Worm (Caenorhabditis elegans) whole organism, young adult: ENCODE data around the gene sra-30.

ENCODE experiments used
- B0019.2 ChIP-seq: fragments of 200-800 bp; sonication (Bioruptor generic); conservative IDR thresholded peaks from 2 replicates; pipeline ENCODE4 v1.3.6; 2022; ENCODE audit warnings: missing genetic modification reagents, missing genetic modification characterization, missing compliant biosample characterization
- B0261.1 ChIP-seq: sonication (generic microtip); optimal IDR thresholded peaks from 2 replicates; lab custom pipeline; 2016; ENCODE audit warnings: mild to moderate bottlenecking, missing genetic modification characterization, moderate library complexity, missing compliant biosample characterization
- D2030.7 ChIP-seq: fragments of 200-800 bp; sonication (Bioruptor generic); IDR thresholded peaks from 2 replicates; pipeline ENCODE4 v1.3.6; 2022; ENCODE audit warnings: missing genetic modification reagents, missing genetic modification characterization, missing compliant biosample characterization
- F49E8.2 ChIP-seq: sonication (generic microtip); optimal IDR thresholded peaks from 3 replicates; lab custom pipeline; 2017; ENCODE audit warnings: missing genetic modification characterization, mild to moderate bottlenecking, missing compliant biosample characterization, antibody characterized with exemption, moderate library complexity; ENCODE audit not compliant: insufficient read depth
- K11D2.4 ChIP-seq: fragments of 200-800 bp; sonication (Bioruptor generic); IDR thresholded peaks from 2 replicates; pipeline ENCODE4 v1.3.6; 2022; ENCODE audit warnings: missing genetic modification reagents, missing genetic modification characterization, missing compliant biosample characterization
- T26A5.8 ChIP-seq: sonication (generic microtip); optimal IDR thresholded peaks from 2 replicates; lab custom pipeline; 2016; ENCODE audit warnings: missing genetic modification characterization, missing compliant biosample characterization
- Y56A3A.18 ChIP-seq: fragments of 200-800 bp; sonication (Bioruptor generic); IDR thresholded peaks from 2 replicates; pipeline ENCODE4 v1.3.6; 2022; ENCODE audit warnings: missing genetic modification reagents, missing genetic modification characterization, missing compliant biosample characterization
- ZK185.1 ChIP-seq: sonication (generic microtip); optimal IDR thresholded peaks from 2 replicates; lab custom pipeline; 2016; ENCODE audit warnings: mild to moderate bottlenecking, missing genetic modification characterization, missing compliant biosample characterization; ENCODE audit not compliant: poor library complexity, severe bottlenecking
- aptf-3 ChIP-seq: fragments of 200-800 bp; sonication (Bioruptor generic); IDR thresholded peaks from 2 replicates; pipeline ENCODE4 v1.3.6; 2022; ENCODE audit warnings: missing genetic modification characterization, missing compliant biosample characterization
- attf-6 ChIP-seq: fragments of 200-800 bp; sonication (Bioruptor generic); IDR thresholded peaks from 2 replicates; pipeline ENCODE4 v1.3.6; 2022; ENCODE audit warnings: missing genetic modification reagents, missing genetic modification characterization, missing compliant biosample characterization
- ceh-100 ChIP-seq: fragments of 200-800 bp; sonication (Bioruptor generic); IDR thresholded peaks from 2 replicates; pipeline ENCODE4 v1.3.6; 2022; ENCODE audit warnings: missing genetic modification reagents, missing genetic modification characterization, missing compliant biosample characterization
- dpff-1 ChIP-seq: sonication (generic microtip); optimal IDR thresholded peaks from 2 replicates; lab custom pipeline; 2017; ENCODE audit warnings: mild to moderate bottlenecking, missing genetic modification characterization, missing compliant biosample characterization
- efl-1 ChIP-seq: fragments of 150-350 bp; optimal IDR thresholded peaks from 2 replicates; lab custom pipeline; 2014; ENCODE audit warnings: missing biosample characterization, missing genetic modification reagents, missing genetic modification characterization
- hmg-1.2 ChIP-seq: fragments of 200-800 bp; sonication (Bioruptor generic); IDR thresholded peaks from 2 replicates; pipeline ENCODE4 v1.3.6; 2022; ENCODE audit warnings: missing genetic modification reagents, missing genetic modification characterization, missing compliant biosample characterization
- hsf-1 ChIP-seq: fragments of 200-800 bp; sonication (Bioruptor generic); IDR thresholded peaks from 2 replicates; pipeline ENCODE4 v1.3.6; 2022; ENCODE audit warnings: missing genetic modification reagents, missing genetic modification characterization, missing compliant biosample characterization
- let-526 ChIP-seq: fragments of 200-800 bp; sonication (Bioruptor generic); IDR thresholded peaks from 2 replicates; pipeline ENCODE4 v1.3.6; 2022; ENCODE audit warnings: missing genetic modification reagents, missing genetic modification characterization, missing compliant biosample characterization
- lin-35 ChIP-seq, 3 experiments: fragments of 150-350 bp in 2 of 3; sonication (generic microtip) in 1 of 3; optimal IDR thresholded peaks; 2 replicates each; lab custom pipeline; 2014 to 2018; ENCODE audit warnings: missing biosample characterization in 3 of 3, missing genetic modification characterization in 3 of 3, missing genetic modification reagents in 3 of 3
- lin-54 ChIP-seq: fragments of 200-800 bp; sonication (Bioruptor generic); optimal IDR thresholded peaks from 2 replicates; lab custom pipeline; 2018; ENCODE audit warnings: mild to moderate bottlenecking, missing genetic modification characterization, missing compliant biosample characterization
- lsl-1 ChIP-seq: fragments of 200-800 bp; sonication (Bioruptor generic); optimal IDR thresholded peaks from 2 replicates; lab custom pipeline; 2018; ENCODE audit warnings: mild to moderate bottlenecking, missing genetic modification characterization, moderate library complexity, missing compliant biosample characterization
- nhr-120 ChIP-seq: fragments of 200-800 bp; sonication (Bioruptor generic); IDR thresholded peaks from 2 replicates; pipeline ENCODE4 v1.3.6; 2022; ENCODE audit warnings: missing genetic modification characterization, missing compliant biosample characterization
- nhr-80 ChIP-seq: sonication (generic microtip); optimal IDR thresholded peaks from 2 replicates; lab custom pipeline; 2016; ENCODE audit warnings: missing genetic modification characterization, missing compliant biosample characterization
- pbrm-1 ChIP-seq: fragments of 200-800 bp; sonication (Bioruptor generic); IDR thresholded peaks from 2 replicates; pipeline ENCODE4 v1.3.6; 2022; ENCODE audit warnings: missing genetic modification reagents, missing genetic modification characterization, missing compliant biosample characterization
- rcor-1 ChIP-seq: fragments of 200-800 bp; sonication (Bioruptor generic); IDR thresholded peaks from 2 replicates; pipeline ENCODE4 v1.3.6; 2022; ENCODE audit warnings: missing genetic modification reagents, missing genetic modification characterization, missing compliant biosample characterization
- rpc-1 ChIP-seq, 2 experiments: fragments of 150-350 bp in 1 of 2; sonication (generic microtip) in 1 of 2; optimal IDR thresholded peaks; 2 replicates each; lab custom pipeline; 2014 to 2018; ENCODE audit warnings: missing biosample characterization in 1 of 2, missing genetic modification characterization in 1 of 2, missing genetic modification reagents in 1 of 2, missing genotype in 1 of 2
- sea-2 ChIP-seq: fragments of 200-800 bp; sonication (Bioruptor generic); IDR thresholded peaks from 2 replicates; pipeline ENCODE4 v1.3.6; 2022; ENCODE audit warnings: missing genetic modification characterization, missing compliant biosample characterization
- snpc-1.1 ChIP-seq: sonication (generic microtip); optimal IDR thresholded peaks from 2 replicates; lab custom pipeline; 2017; ENCODE audit warnings: missing genetic modification characterization, mild to moderate bottlenecking, missing compliant biosample characterization, antibody characterized with exemption, moderate library complexity, missing genotype, missing genetic modification reagents; ENCODE audit not compliant: insufficient read depth
- snpc-1.3 ChIP-seq: sonication (generic microtip); optimal IDR thresholded peaks from 2 replicates; lab custom pipeline; 2017; ENCODE audit warnings: missing genetic modification characterization, mild to moderate bottlenecking, missing compliant biosample characterization, antibody characterized with exemption, moderate library complexity, missing genotype, missing genetic modification reagents; ENCODE audit not compliant: insufficient read depth
- snpc-3.4 ChIP-seq: sonication (generic microtip); optimal IDR thresholded peaks from 2 replicates; lab custom pipeline; 2017; ENCODE audit warnings: missing genetic modification characterization, mild to moderate bottlenecking, missing compliant biosample characterization, antibody characterized with exemption, moderate library complexity, missing genotype, missing genetic modification reagents
- snpc-4 ChIP-seq, 5 experiments: fragments of 150-350 bp in 1 of 5; sonication (generic microtip) in 4 of 5; optimal IDR thresholded peaks; 2 replicates each; lab custom pipeline; 2014 to 2018; ENCODE audit warnings: missing genetic modification characterization in 5 of 5, missing biosample characterization in 3 of 5, antibody characterized with exemption in 2 of 5, mild to moderate bottlenecking in 2 of 5, missing compliant biosample characterization in 2 of 5, missing genotype in 2 of 5, moderate library complexity in 2 of 5, missing genetic modification reagents in 1 of 5
- tbp1 ChIP-seq: fragments of 200-800 bp; sonication (Bioruptor generic); optimal IDR thresholded peaks from 2 replicates; lab custom pipeline; 2018; ENCODE audit warnings: mild to moderate bottlenecking, missing genetic modification characterization, missing compliant biosample characterization
- unc-130 ChIP-seq: sonication (generic microtip); optimal IDR thresholded peaks from 2 replicates; lab custom pipeline; 2016; ENCODE audit warnings: missing genetic modification reagents, missing genetic modification characterization, missing compliant biosample characterization
- unc-62 ChIP-seq: fragments of 150-350 bp; optimal IDR thresholded peaks from 2 replicates; lab custom pipeline; 2014; ENCODE audit warnings: missing biosample characterization, missing genetic modification reagents, missing genetic modification characterization
- zfh-2 ChIP-seq: fragments of 200-800 bp; sonication (Bioruptor generic); conservative IDR thresholded peaks from 2 replicates; pipeline ENCODE4 v1.3.6; 2022; ENCODE audit warnings: missing genetic modification reagents, missing genetic modification characterization, missing compliant biosample characterization
- ztf-6 ChIP-seq: fragments of 200-800 bp; sonication (Bioruptor generic); IDR thresholded peaks from 2 replicates; pipeline ENCODE4 v1.3.6; 2022; ENCODE audit warnings: missing genetic modification reagents, missing genetic modification characterization, missing compliant biosample characterization

Gene sra-30

DNA sequence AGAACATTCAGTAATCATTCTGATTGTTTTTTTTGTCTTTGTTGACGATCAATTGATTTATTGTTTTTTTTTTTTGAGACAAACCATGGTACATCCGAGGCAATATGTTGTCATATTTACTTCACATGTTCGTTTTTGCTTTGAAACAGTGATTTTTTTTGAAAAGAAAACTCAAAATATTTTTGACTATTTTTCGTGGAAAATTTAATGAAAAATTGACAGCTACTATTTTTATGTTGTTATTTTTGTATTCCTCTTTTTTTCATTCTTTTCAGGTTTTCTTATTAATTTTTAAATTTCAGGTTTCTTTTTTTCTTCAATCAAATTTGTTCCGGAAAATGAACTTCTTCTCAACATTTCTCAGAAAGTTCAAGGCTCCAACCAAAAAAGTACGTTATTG lies 42.8 kb upstream of the sra-30 start, which contains the start of gene Y73F8A.36:
TSS of gene Y73F8A.36 (plus strand) at position 301 of the 400 bp plus-strand sequence.
- no peak for TF ChIP-seq nhr-120
- TF ChIP-seq let-526 (GFP tag; lab: Robert Waterston, UW): no peak
- no peak for TF ChIP-seq aptf-3 (GFP tag; lab: Robert Waterston, UW)
- TF ChIP-seq, all 124 proteins: peak for 0

DNA sequence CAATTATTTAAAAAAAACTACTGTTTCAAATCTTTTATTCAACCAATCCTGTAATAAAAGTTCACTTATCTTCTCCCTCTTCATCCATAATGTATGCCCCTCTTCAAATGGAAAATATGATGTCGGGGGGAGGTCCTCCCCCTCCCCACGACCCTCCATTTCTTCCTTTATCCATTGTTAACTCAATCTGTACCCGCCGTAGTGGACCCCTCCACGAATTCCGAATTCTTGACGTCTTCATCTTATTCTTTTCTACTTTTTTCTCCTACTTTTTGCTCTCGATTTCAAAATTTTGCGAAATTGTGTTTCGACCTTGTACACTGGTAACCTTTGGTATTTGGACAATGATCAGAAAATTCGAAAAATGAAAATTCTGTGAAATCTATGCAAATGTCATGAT lies 33.0 kb upstream of the sra-30 start, which contains the start of gene lgc-52:
TSS of gene lgc-52 (plus strand) at position 268 of the 400 bp plus-strand sequence.
- TF ChIP-seq sea-2 (no peak), snpc-1.1 (no peak), ztf-6 (GFP tag; lab: Robert Waterston, UW) (no peak), snpc-1.3 (tag; lab: Kevin White, UChicago) (no peak), dpff-1 (tag; lab: Kevin White, UChicago) (no peak), lin-54 (GFP tag; lab: Kevin White, UChicago) (no peak), T26A5.8 (tag; lab: Kevin White, UChicago) (no peak), F49E8.2 (tag; lab: Kevin White, UChicago) (no peak), nhr-80 (no peak), zfh-2 (GFP tag; lab: Robert Waterston, UW) (no peak), unc-62 (GFP tag; lab: Kevin White, UChicago) (no peak), ceh-100 (GFP tag; lab: Robert Waterston, UW) (no peak)

DNA sequence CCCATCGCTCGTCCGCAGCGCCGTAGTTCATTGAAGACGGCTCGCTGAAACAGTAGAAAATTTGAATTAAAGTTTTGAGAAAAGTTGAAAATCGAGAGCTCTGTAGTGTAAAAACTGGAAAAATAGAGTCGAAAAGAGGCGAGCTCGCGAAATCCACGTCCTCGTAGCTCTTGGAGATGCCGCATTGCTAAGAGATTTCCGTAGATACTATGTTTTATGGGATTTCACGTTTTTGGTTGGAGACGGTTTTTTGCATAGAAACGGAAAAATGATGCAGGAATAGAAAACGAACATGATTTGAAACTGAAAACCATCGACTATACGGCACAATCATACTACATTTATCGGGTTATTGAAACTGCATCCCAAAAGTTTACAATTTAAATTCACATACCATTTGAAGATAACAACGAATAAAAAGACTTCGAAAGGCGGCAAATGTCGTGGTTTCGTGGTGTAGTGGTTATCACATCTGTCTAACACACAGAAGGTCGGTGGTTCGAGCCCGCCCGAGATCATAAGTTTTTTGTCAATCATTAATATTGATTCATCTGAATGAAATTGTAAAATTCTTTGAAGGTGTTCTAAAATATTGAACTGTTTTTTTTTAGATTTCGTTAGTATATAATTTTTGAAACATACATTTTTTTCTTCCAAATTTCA lies 32.3 kb upstream of the sra-30 start, which contains the start of gene pkd-2:
TSS of gene pkd-2 (minus strand) at position 51 of the 663 bp plus-strand sequence.
- TF ChIP-seq lsl-1 (GFP tag; lab: Kevin White, UChicago): peak; percentile 15
- TF ChIP-seq lin-54 (GFP tag; lab: Kevin White, UChicago): peak; percentile 49
- TF ChIP-seq B0261.1: peak; percentile 65
- TF ChIP-seq lin-35 (GFP tag; optimal IDR thresholded peaks at IDR 0.05; lab: Kevin White, UChicago): peak in 1 of 3 experiments; percentile 0
- peak; percentile 72 for TF ChIP-seq rpc-1 (optimal IDR thresholded peaks at IDR 0.05; lab: Kevin White, UChicago)
- TF ChIP-seq rpc-1 (tag; optimal IDR thresholded peaks at IDR 0.05; lab: Kevin White, UChicago): peak; percentile 79
- TF ChIP-seq unc-130 (GFP tag; lab: Kevin White, UChicago): no peak
- TF ChIP-seq pbrm-1 (GFP tag; lab: Robert Waterston, UW): 0 out of 2 replicates have a peak, but pooled peaks have one; percentile 71
- TF ChIP-seq D2030.7: peak; percentile 64
- no peak for TF ChIP-seq hsf-1 (GFP tag; lab: Robert Waterston, UW)
- TF ChIP-seq efl-1: no peak
- TF ChIP-seq snpc-1.1: peak; percentile 57
- TF ChIP-seq hmg-1.2 (GFP tag; lab: Robert Waterston, UW): 0 out of 2 replicates have a peak, but pooled peaks have one; percentile 17
- TF ChIP-seq B0019.2 (GFP tag; lab: Robert Waterston, UW): 0 out of 2 replicates have a peak, but pooled peaks have one; percentile 12
- TF ChIP-seq rcor-1 (GFP tag; lab: Robert Waterston, UW): peak; percentile 61
- TF ChIP-seq ZK185.1 (tag; lab: Kevin White, UChicago): peak; percentile 32
- no peak for TF ChIP-seq nhr-80
- TF ChIP-seq K11D2.4 (GFP tag; lab: Robert Waterston, UW): no peak
- TF ChIP-seq snpc-4 (GFP tag; optimal IDR thresholded peaks at IDR 0.05; lab: Kevin White, UChicago): peak; percentile 93
- peak; percentile 25 to 98 (median 96) for TF ChIP-seq snpc-4 (tag; optimal IDR thresholded peaks at IDR 0.05; lab: Kevin White, UChicago)
- TF ChIP-seq F49E8.2 (tag; lab: Kevin White, UChicago): peak; percentile 22
- 0 out of 2 replicates have a peak, but pooled peaks have one; percentile 14 for TF ChIP-seq Y56A3A.18 (GFP tag; lab: Robert Waterston, UW)
- TF ChIP-seq tbp1: peak; percentile 88
- TF ChIP-seq snpc-3.4 (tag; lab: Kevin White, UChicago): peak; percentile 13
- TF ChIP-seq attf-6 (GFP tag; lab: Robert Waterston, UW): peak; percentile 99
- peak; percentile 77 for TF ChIP-seq snpc-1.3 (tag; lab: Kevin White, UChicago)
